Worm (Caenorhabditis elegans) whole organism, L4 larva: ENCODE results near the gene Y54F10AR.1.

Experiments used
- ZK337.2 ChIP-seq: fragments of 200-800 bp; sonication (Bioruptor generic); IDR thresholded peaks from 2 replicates; pipeline ENCODE4 v1.3.6; 2022; ENCODE audit warnings: missing genetic modification reagents, missing genetic modification characterization, missing compliant biosample characterization
- ctbp-1 ChIP-seq: fragments of 200-800 bp; sonication (Bioruptor generic); IDR thresholded peaks from 2 replicates; pipeline ENCODE4 v1.3.6; 2022; ENCODE audit warnings: missing genetic modification reagents, missing genetic modification characterization, missing compliant biosample characterization
- duxl-1 ChIP-seq: sonication (generic microtip); optimal IDR thresholded peaks from 2 replicates; lab custom pipeline; 2016; ENCODE audit warnings: mild to moderate bottlenecking, missing genetic modification characterization, moderate library complexity, missing compliant biosample characterization; ENCODE audit not compliant: poor library complexity
- nhr-11 ChIP-seq: fragments of 150-350 bp; optimal IDR thresholded peaks from 2 replicates; lab custom pipeline; 2014; ENCODE audit warnings: missing biosample characterization, missing genetic modification characterization
- saeg-2 ChIP-seq: fragments of 200-800 bp; sonication (Bioruptor generic); IDR thresholded peaks from 2 replicates; pipeline ENCODE4 v1.3.6; 2022; ENCODE audit warnings: missing genetic modification reagents, missing genetic modification characterization, missing compliant biosample characterization
- ztf-7 ChIP-seq: fragments of 150-350 bp; optimal IDR thresholded peaks from 2 replicates; lab custom pipeline; 2014; ENCODE audit warnings: missing biosample characterization, missing genetic modification characterization

DNA sequence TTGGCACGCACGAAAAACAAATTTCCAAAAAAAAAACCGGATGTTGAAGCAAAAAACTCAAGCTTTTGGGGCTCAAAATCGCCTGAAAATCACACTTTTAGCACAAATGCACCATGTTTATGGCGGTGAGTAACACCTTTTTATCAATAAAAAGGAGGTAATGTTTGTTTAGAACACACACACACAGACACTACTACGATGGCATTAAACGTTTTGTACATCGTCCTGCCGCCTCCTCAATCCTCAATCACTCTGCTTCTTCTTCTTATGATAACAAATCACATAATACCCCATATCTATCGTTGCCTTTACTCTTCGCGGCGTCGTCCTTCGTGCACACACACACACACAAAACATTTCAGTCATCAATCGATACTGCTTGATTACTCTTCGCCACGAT lies 10.7 kb upstream of the Y54F10AR.1 start, which contains the start of gene gpa-17:
- TF ChIP-seq ZK337.2 (GFP tag; lab: Robert Waterston, UW) (no peak), saeg-2 (no peak), ctbp-1 (no peak), ztf-7 (tag; lab: Kevin White, UChicago) (no peak), nhr-11 (tag; lab: Kevin White, UChicago) (no peak), duxl-1 (tag; lab: Kevin White, UChicago) (no peak)
